Fruit fly (Drosophila melanogaster) whole organism, larva: Measurements from ENCODE around the gene MED10.
A peak's percentile ranks its signal among the peaks of the same experiment; 100 is the strongest.

Source experiments
- noc ChIP-seq: fragments of 200-800 bp; sonication (Bioruptor generic); optimal IDR thresholded peaks from 3 replicates; lab custom pipeline; 2019; ENCODE audit warnings: missing biosample characterization, mild to moderate bottlenecking, missing genetic modification characterization, moderate library complexity

MED10 gene

dm6 chr3L:16202550-16202949, 29.3 kb upstream of the MED10 start:
- TF ChIP-seq noc (tag; lab: Kevin White, UChicago) = peak; percentile 64

dm6 chr3L:16203236-16203635, 28.6 kb upstream of the MED10 start:
- TF ChIP-seq noc (tag; lab: Kevin White, UChicago) = peak; percentile 87

- no peak for TF ChIP-seq noc (tag; lab: Kevin White, UChicago)
Measured at dm6 chr3L:16204128-16204527, 27.8 kb upstream of the MED10 start.

DNA sequence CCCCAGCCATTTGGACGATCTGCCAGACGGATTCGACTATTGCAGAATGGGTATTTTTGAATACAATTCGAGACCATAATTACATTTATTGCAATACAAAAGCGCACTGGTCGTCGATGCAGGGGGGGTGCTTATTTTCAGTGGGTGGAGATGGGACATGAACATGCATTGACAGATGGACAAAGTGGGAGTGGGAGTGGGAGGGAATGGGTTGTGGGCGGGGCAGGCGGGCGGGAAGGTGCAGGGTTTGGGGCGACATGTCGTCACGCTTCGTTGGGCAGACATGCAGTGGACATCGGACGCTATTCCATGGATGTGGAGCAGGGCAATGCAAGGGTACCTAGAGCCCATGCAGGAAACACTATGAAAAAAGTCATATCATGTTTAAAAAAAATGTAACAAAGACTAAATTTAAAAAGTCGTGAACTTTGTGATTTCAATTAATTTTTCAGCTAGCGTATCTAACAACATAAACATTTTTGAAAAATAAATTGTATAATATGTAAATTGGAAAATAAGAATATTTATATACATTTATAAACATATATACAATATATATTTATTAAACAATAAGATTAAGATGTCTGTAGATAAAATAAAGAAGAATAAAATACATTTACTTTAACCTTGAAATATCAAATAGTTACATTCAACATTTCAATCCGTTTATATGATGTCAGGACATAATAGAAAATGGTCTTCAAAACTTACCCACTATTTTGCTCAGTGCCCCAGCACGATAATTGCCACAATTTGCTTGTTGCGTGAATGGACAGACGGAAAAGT, 23.6 kb upstream of the MED10 start:
- no peak for TF ChIP-seq noc (tag; lab: Kevin White, UChicago)

dm6 chr3L:16208839-16209612, 22.9 kb upstream of the MED10 start:
- TF ChIP-seq noc (tag; lab: Kevin White, UChicago) = no peak

DNA sequence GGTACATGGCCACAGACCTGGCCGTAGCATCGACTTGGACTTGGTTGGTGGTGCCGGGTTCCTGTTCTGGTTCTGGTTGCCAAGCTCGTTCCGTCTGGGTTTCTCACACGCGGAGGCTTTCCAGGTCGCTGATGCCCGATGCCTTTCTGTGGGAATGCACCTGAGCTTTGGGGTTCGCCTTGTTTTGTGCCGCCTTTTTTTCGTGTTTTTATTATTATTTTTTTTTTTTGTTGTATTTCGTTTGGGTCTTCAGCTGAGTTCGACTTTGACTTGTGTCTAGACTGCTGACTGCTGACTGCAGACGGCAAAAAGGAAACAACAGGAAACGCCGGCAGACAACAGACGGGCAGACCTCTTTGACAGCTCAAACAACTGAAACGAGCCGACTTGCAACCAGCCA, 22.2 kb upstream of the MED10 start:
- TF ChIP-seq noc (tag; lab: Kevin White, UChicago) = no peak

dm6 chr3L:16211156-16211935, 20.5 kb upstream of the MED10 start:
- TF ChIP-seq noc (tag; lab: Kevin White, UChicago) = no peak

DNA sequence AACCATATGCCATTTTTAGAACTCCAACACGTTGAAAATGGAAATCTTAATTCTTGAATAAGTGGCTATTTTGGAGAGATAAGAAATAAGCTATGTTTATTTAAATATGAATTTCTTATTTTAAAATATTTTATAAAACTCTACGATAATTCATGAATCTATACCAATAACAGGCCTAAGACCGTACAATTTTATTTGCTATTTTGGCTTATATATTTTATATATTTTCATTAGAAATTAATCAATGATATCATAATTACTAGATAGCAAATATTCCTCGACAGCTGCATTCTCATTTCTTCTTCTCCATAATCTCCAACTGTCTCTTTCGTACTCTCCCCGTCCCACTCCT, 20.0 kb upstream of the MED10 start:
- no peak for TF ChIP-seq noc (tag; lab: Kevin White, UChicago)

- no peak for TF ChIP-seq noc (tag; lab: Kevin White, UChicago)
Measured at dm6 chr3L:16213201-16213600, 18.7 kb upstream of the MED10 start.

DNA sequence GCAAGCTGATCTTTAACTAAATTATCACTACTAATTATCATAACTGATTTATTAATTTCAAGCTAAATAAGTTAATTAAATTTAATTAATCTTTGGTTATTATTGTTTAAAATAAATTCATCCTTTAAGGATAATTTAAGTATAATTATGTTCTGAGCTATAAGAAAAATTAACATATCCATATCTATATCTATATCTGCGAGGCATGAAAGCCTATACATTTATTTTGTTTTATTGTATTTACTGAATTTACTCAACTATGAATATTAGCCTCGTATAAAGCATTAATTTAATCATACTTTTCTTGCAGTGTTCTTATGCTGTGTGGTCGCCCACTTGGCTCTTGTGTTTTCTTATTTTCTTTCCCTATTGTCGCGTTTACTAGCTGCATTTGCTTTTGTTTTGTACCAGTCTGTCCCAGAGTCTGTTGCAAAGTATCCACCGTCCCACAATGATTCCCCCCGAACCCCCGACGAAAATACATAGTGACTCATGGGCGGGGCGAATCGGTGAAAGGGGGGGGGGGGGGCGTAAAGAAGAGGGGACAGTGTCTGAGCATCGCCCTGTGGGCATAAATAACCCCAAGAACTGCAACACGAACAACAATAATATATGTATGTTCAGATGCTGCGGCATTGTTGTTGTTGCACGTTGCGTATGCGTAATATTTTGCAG, 17.2 kb upstream of the MED10 start:
- no peak for TF ChIP-seq noc (tag; lab: Kevin White, UChicago)

DNA sequence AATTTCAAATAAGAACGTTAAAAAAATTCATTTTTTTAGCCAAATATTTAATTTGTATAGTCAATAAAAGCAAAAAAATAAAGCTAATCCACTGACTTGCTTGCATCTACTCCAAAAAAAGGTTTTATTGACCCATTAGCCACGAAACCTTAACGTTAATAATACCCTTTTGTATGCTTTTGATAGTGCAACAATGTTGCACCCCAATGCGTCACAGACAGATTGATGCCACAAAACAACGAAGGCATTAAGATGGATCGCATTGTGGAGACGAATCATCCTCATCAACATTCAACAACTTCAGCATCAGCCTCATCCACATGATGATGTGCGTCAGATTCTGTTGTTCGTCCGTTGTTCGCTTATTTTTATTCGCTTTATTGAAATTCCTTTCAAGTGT, 16.5 kb upstream of the MED10 start:
- TF ChIP-seq noc (tag; lab: Kevin White, UChicago) = no peak

DNA sequence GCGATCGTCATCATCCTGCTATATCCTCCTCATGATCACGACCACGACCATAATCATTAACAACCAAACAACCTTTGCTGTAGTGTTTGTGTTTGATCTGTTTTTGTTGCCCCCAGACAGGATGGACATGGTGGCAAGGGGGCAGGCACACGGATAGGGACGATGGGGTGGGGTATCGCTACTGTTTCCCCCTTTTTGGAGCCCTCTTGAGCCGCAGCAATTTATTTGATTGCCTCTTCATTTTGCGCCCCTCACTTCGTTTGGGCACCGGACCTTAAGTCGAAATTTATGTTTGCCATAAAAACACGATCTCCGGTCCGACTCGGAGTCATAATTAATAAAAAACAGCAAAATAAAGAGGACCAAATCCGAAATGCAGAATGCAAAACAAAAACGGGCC, 16.1 kb upstream of the MED10 start:
- no peak for TF ChIP-seq noc (tag; lab: Kevin White, UChicago)

DNA sequence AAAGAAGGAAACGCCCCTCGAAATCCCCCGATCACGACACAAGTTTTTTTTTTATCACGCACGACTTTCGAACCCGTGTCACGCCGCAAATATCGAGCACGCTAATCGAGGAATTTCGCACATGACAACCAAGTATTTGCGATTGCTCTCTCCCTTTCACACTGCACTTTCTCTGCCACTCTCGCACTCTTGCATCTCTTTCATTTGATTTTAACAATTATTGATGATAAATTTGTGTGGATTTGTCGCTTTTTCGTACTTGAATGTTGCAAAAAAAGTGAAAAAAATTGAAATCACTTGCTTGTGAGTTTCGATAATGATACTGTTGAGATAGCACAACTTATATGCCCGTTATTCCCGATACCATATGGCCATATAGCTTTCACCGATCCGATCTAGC, 14.7 kb upstream of the MED10 start, which contains the start of gene CG13073:
Gene CG13073 (minus strand): TSS at position 101 of the 400 bp plus-strand sequence.
- no peak for TF ChIP-seq noc (tag; lab: Kevin White, UChicago)

DNA sequence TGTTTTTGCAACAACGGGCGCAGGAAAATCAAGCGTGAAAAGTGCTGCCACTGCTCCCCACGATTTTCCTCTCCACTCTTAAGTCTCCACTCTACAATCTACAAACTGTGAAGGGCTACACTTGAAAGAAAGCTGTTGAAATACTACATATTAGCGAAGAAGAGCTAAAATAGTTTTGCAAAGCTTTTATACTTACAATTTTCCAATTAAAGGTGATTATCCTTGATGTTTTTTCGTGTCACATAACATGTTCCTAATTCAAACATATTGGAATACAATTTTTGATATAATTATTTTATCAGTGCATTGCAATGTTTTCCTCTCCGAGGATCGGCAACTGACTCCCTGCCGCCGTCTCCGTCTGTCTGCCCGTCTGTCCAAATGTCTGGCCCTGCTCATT, 13.9 kb upstream of the MED10 start:
- no peak for TF ChIP-seq noc (tag; lab: Kevin White, UChicago)

- TF ChIP-seq noc (tag; lab: Kevin White, UChicago) = no peak
Measured at dm6 chr3L:16221278-16221677, 10.6 kb upstream of the MED10 start.
